Worm (Caenorhabditis elegans) whole organism, L3 larva: ENCODE measurements around the gene Y57E12B.4.

Experiments
- R02D3.7 ChIP-seq: fragments of 150-350 bp; optimal IDR thresholded peaks from 2 replicates; lab custom pipeline; 2014; ENCODE audit warnings: missing biosample characterization, missing genetic modification characterization
- ZK546.5 ChIP-seq: sonication (generic microtip); optimal IDR thresholded peaks from 2 replicates; lab custom pipeline; 2017; ENCODE audit warnings: missing biosample characterization, missing genetic modification characterization
- aly-2 ChIP-seq: fragments of 150-350 bp; optimal IDR thresholded peaks from 2 replicates; lab custom pipeline; 2014; ENCODE audit warnings: missing biosample characterization, missing genetic modification characterization
- ceh-16 ChIP-seq: sonication (generic microtip); optimal IDR thresholded peaks from 2 replicates; lab custom pipeline; 2017; ENCODE audit warnings: missing biosample characterization, missing genetic modification characterization
- ceh-28 ChIP-seq: fragments of 150-350 bp; optimal IDR thresholded peaks from 2 replicates; lab custom pipeline; 2014; ENCODE audit warnings: missing biosample characterization, missing genetic modification reagents, missing genetic modification characterization
- ceh-82 ChIP-seq: fragments of 150-350 bp; optimal IDR thresholded peaks from 2 replicates; lab custom pipeline; 2014; ENCODE audit warnings: missing biosample characterization, missing genetic modification characterization
- ceh-9 ChIP-seq: sonication (generic microtip); optimal IDR thresholded peaks from 2 replicates; lab custom pipeline; 2018; ENCODE audit warnings: missing biosample characterization, missing genetic modification characterization
- daf-12 ChIP-seq: fragments of 150-350 bp; optimal IDR thresholded peaks from 2 replicates; lab custom pipeline; 2014; ENCODE audit warnings: missing biosample characterization, missing genetic modification reagents, missing genetic modification characterization
- egl-27 ChIP-seq: sonication (generic microtip); optimal IDR thresholded peaks from 4 replicates; lab custom pipeline; 2017; ENCODE audit warnings: missing biosample characterization, missing genetic modification reagents, missing genetic modification characterization
- elt-2 ChIP-seq: sonication (generic microtip); optimal IDR thresholded peaks from 2 replicates; lab custom pipeline; 2016; ENCODE audit warnings: missing genetic modification reagents, mild to moderate bottlenecking, missing genetic modification characterization, missing compliant biosample characterization
- elt-3 ChIP-seq, 3 experiments: fragments of 150-350 bp in 1 of 3; sonication (generic microtip) in 2 of 3; optimal IDR thresholded peaks; 2 replicates in 2 of 3; 4 replicates in 1 of 3; lab custom pipeline; 2014 to 2017; ENCODE audit warnings: missing biosample characterization in 3 of 3, missing genetic modification characterization in 3 of 3
- fos-1 ChIP-seq: fragments of 150-350 bp; optimal IDR thresholded peaks from 2 replicates; lab custom pipeline; 2014; ENCODE audit warnings: missing biosample characterization, missing genetic modification characterization
- hmg-11 ChIP-seq: sonication (generic microtip); optimal IDR thresholded peaks from 2 replicates; lab custom pipeline; 2016; ENCODE audit warnings: missing genetic modification characterization, missing compliant biosample characterization
- jun-1 ChIP-seq: fragments of 150-350 bp; optimal IDR thresholded peaks from 2 replicates; lab custom pipeline; 2014; ENCODE audit warnings: missing biosample characterization, missing genetic modification reagents, missing genetic modification characterization
- lin-39 ChIP-seq: fragments of 150-350 bp; optimal IDR thresholded peaks from 2 replicates; lab custom pipeline; 2018; ENCODE audit warnings: missing biosample characterization, missing genetic modification reagents, missing genetic modification characterization
- lsy-12 ChIP-seq: sonication (generic microtip); optimal IDR thresholded peaks from 2 replicates; lab custom pipeline; 2016; ENCODE audit warnings: mild to moderate bottlenecking, missing genetic modification characterization, missing compliant biosample characterization
- mdl-1 ChIP-seq: fragments of 150-350 bp; optimal IDR thresholded peaks from 2 replicates; lab custom pipeline; 2014; ENCODE audit warnings: missing biosample characterization, missing genetic modification characterization
- mml-1 ChIP-seq: fragments of 150-350 bp; sonication (generic microtip); optimal IDR thresholded peaks from 3 replicates; lab custom pipeline; 2014; ENCODE audit warnings: missing biosample characterization, missing genetic modification characterization
- nfya-1 ChIP-seq: sonication (generic microtip); optimal IDR thresholded peaks from 2 replicates; lab custom pipeline; 2017; ENCODE audit warnings: missing genetic modification characterization, mild to moderate bottlenecking, missing compliant biosample characterization, antibody characterized with exemption, moderate library complexity; ENCODE audit not compliant: insufficient read depth
- nhr-11 ChIP-seq: fragments of 150-350 bp; optimal IDR thresholded peaks from 2 replicates; lab custom pipeline; 2014; ENCODE audit warnings: missing biosample characterization, missing genetic modification characterization
- nhr-23 ChIP-seq: fragments of 150-350 bp; optimal IDR thresholded peaks from 2 replicates; lab custom pipeline; 2014; ENCODE audit warnings: missing biosample characterization, missing genetic modification reagents, missing genetic modification characterization
- nhr-237 ChIP-seq: fragments of 150-350 bp; optimal IDR thresholded peaks from 2 replicates; lab custom pipeline; 2014; ENCODE audit warnings: missing biosample characterization, missing genetic modification characterization
- nhr-25 ChIP-seq: sonication (generic microtip); optimal IDR thresholded peaks from 2 replicates; lab custom pipeline; 2017; ENCODE audit warnings: missing biosample characterization, missing genetic modification characterization
- nhr-43 ChIP-seq: sonication (generic microtip); optimal IDR thresholded peaks from 2 replicates; lab custom pipeline; 2016; ENCODE audit warnings: mild to moderate bottlenecking, missing genetic modification characterization, missing compliant biosample characterization; ENCODE audit not compliant: poor library complexity, severe bottlenecking
- nhr-67 ChIP-seq: fragments of 150-350 bp; optimal IDR thresholded peaks from 2 replicates; lab custom pipeline; 2014; ENCODE audit warnings: missing biosample characterization, missing genetic modification characterization
- nhr-76 ChIP-seq: fragments of 150-350 bp; sonication (generic microtip); optimal IDR thresholded peaks from 5 replicates; lab custom pipeline; 2014; ENCODE audit warnings: missing biosample characterization, missing genetic modification characterization
- nhr-77 ChIP-seq: fragments of 150-350 bp; optimal IDR thresholded peaks from 2 replicates; lab custom pipeline; 2014; ENCODE audit warnings: missing biosample characterization, missing genetic modification characterization
- pqm-1 ChIP-seq: fragments of 150-350 bp; optimal IDR thresholded peaks from 2 replicates; lab custom pipeline; 2017; ENCODE audit warnings: missing biosample characterization, missing genetic modification characterization, inconsistent platforms
- sea-2 ChIP-seq: fragments of 150-350 bp; sonication (generic microtip); optimal IDR thresholded peaks from 4 replicates; lab custom pipeline; 2014; ENCODE audit warnings: missing biosample characterization, missing genetic modification reagents, missing genetic modification characterization
- skn-1 ChIP-seq: fragments of 150-350 bp; optimal IDR thresholded peaks from 2 replicates; lab custom pipeline; 2014; ENCODE audit warnings: missing biosample characterization, missing genetic modification characterization
- snpc-4 ChIP-seq: fragments of 150-350 bp; optimal IDR thresholded peaks from 2 replicates; lab custom pipeline; 2014; ENCODE audit warnings: missing biosample characterization, missing genetic modification characterization
- unc-39 ChIP-seq: sonication (generic microtip); optimal IDR thresholded peaks from 4 replicates; lab custom pipeline; 2017; ENCODE audit warnings: missing biosample characterization, missing genetic modification characterization
- ztf-4 ChIP-seq: fragments of 150-350 bp; optimal IDR thresholded peaks from 2 replicates; lab custom pipeline; 2014; ENCODE audit warnings: missing biosample characterization, missing genetic modification characterization

Y57E12B.4 gene

ce11 chrV:6969950-6970532 is 22.7 kb upstream of the Y57E12B.4 start, which contains the start of gene ptr-15:
TSS of gene ptr-15 (minus strand) at chrV:6970000.
- TF ChIP-seq ceh-82 (tag; lab: Kevin White, UChicago) (no peak), pqm-1 (tag; lab: Kevin White, UChicago) (no peak), ZK546.5 (tag; lab: Kevin White, UChicago) (no peak), jun-1 (tag; lab: Kevin White, UChicago) (no peak), elt-2 (no peak), ceh-28 (no peak), daf-12 (tag; lab: Kevin White, UChicago) (no peak), nhr-67 (no peak), ceh-16 (tag; lab: Kevin White, UChicago) (no peak), mdl-1 (tag; lab: Kevin White, UChicago) (no peak), ztf-4 (tag; lab: Kevin White, UChicago) (no peak), elt-3 (tag; optimal IDR thresholded peaks at IDR 0.05; lab: Kevin White, UChicago) (peak in 1 of 3 experiments; percentile 19), sea-2 (no peak), nhr-76 (tag; lab: Kevin White, UChicago) (no peak), nhr-11 (tag; lab: Kevin White, UChicago) (no peak), hmg-11 (tag; lab: Kevin White, UChicago) (no peak), nfya-1 (tag; lab: Kevin White, UChicago) (no peak), nhr-43 (tag; lab: Kevin White, UChicago) (peak; percentile 34), ceh-9 (tag; lab: Kevin White, UChicago) (no peak), nhr-25 (tag; lab: Kevin White, UChicago) (peak; percentile 13), unc-39 (tag; lab: Kevin White, UChicago) (no peak), lsy-12 (tag; lab: Kevin White, UChicago) (no peak), nhr-23 (tag; lab: Kevin White, UChicago) (peak; percentile 82)

DNA sequence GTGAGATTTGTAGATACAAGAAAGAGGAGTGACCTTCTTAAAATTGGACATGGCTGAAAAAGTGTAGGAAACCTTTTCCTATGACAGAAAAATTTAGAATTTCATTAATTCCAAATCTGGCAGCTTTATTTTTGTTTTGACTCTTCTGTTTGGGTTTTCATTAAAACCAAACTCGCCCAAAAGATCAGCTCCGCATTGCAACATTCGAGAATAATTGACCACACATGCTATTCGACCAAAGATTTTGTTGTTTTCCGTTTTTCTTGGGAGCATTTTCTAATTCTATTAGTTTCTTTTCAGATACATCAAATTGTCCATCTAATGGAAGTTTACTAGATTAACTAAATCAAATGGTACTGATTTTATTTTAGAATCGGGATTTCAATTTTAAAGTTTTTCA is 8.9 kb upstream of the Y57E12B.4 start, which contains the start of gene mec-1:
Gene mec-1 (plus strand): TSS at position 301 of the 400 bp plus-strand sequence.
- TF ChIP-seq nhr-237 (tag; lab: Kevin White, UChicago) (no peak), ztf-4 (tag; lab: Kevin White, UChicago) (no peak)

ce11 chrV:6953797-6954196 is 6.5 kb upstream of the Y57E12B.4 start, which contains the start of gene srg-31:
TSS of gene srg-31 (minus strand) at chrV:6953897.
- TF ChIP-seq nfya-1 (tag; lab: Kevin White, UChicago) (no peak), nhr-76 (tag; lab: Kevin White, UChicago) (no peak), ceh-9 (tag; lab: Kevin White, UChicago) (no peak), fos-1 (tag; lab: Kevin White, UChicago) (no peak), nhr-23 (tag; lab: Kevin White, UChicago) (no peak), nhr-43 (tag; lab: Kevin White, UChicago) (no peak), unc-39 (tag; lab: Kevin White, UChicago) (no peak), R02D3.7 (tag; lab: Kevin White, UChicago) (no peak), lsy-12 (tag; lab: Kevin White, UChicago) (no peak), elt-2 (no peak), skn-1 (tag; lab: Kevin White, UChicago) (no peak)
- TF ChIP-seq, all 47 proteins: peak for 0

ce11 chrV:6951306-6951705 is 4.0 kb upstream of the Y57E12B.4 start, which contains the start of gene T07H8.11:
TSS of gene T07H8.11 (minus strand) at chrV:6951406.
- no peak for TF ChIP-seq sea-2
- TF ChIP-seq nhr-237 (tag; lab: Kevin White, UChicago), result no peak
- TF ChIP-seq nhr-43 (tag; lab: Kevin White, UChicago), result no peak
- TF ChIP-seq elt-3 (tag; optimal IDR thresholded peaks at IDR 0.05; lab: Kevin White, UChicago), result no peak
- no peak for TF ChIP-seq ceh-82 (tag; lab: Kevin White, UChicago)
- TF ChIP-seq aly-2 (tag; lab: Kevin White, UChicago), result no peak
- no peak for TF ChIP-seq ceh-9 (tag; lab: Kevin White, UChicago)
- no peak for TF ChIP-seq egl-27 (tag; lab: Kevin White, UChicago)
- no peak for TF ChIP-seq lin-39 (tag; lab: Kevin White, UChicago)
- no peak for TF ChIP-seq nhr-11 (tag; lab: Kevin White, UChicago)
- TF ChIP-seq mml-1 (tag; lab: Kevin White, UChicago), result no peak

DNA sequence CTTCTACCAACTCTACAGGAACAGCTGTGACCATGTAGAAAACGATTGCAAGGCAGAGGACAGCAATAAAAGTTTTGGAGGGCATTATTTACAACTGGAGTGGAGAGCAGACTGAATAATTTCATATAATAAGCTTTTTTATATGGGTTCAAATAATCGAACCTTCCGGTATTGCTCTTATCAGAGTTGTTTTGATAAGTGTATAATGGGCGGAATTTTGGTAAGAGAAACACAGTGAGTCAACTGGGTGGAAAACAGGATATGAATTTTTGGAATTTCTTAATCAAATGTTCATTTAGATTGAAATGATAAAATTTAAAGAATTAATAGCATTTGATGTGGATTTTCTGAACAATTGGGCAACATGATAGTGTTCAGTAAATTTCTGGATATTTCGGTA is 2.4 kb upstream of the Y57E12B.4 start, which contains the start of gene Y57E12B.11:
Gene Y57E12B.11 (minus strand): TSS at position 101 of the 400 bp plus-strand sequence.
- TF ChIP-seq snpc-4 (tag; lab: Kevin White, UChicago), result no peak
- no peak for TF ChIP-seq nhr-77 (tag; lab: Kevin White, UChicago)
